Worm (Caenorhabditis elegans): ENCODE measurements around the gene pitr-5.

The pitr-5 gene

ce11 chrV:7216016-7216415 is 31.4 kb downstream of the pitr-5 start:
- TF ChIP-seq eor-1 (tag; optimal IDR thresholded peaks at IDR 0.05), result no peak
- TF ChIP-seq pha-4 (tag; optimal IDR thresholded peaks at IDR 0.05), result no peak
- no peak for TF ChIP-seq nhr-11 (tag; optimal IDR thresholded peaks at IDR 0.05)
- no peak for TF ChIP-seq daf-12 (tag; optimal IDR thresholded peaks at IDR 0.05)
- TF ChIP-seq snpc-4 (tag; optimal IDR thresholded peaks at IDR 0.05), result peak; percentile 11
- peak; percentile 28 for TF ChIP-seq lin-15B (tag; optimal IDR thresholded peaks at IDR 0.05)
- no peak for TF ChIP-seq skn-1 (tag; optimal IDR thresholded peaks at IDR 0.05)
- TF ChIP-seq nfya-1 (tag; optimal IDR thresholded peaks at IDR 0.05; ENCODE audit: insufficient read depth), result peak; percentile 46
- peak; percentile 16 for TF ChIP-seq lin-39 (tag; optimal IDR thresholded peaks at IDR 0.05)
- TF ChIP-seq mml-1 (tag; optimal IDR thresholded peaks at IDR 0.05), result no peak
- no peak for TF ChIP-seq R02D3.7 (tag; optimal IDR thresholded peaks at IDR 0.05)
- no peak for TF ChIP-seq nhr-237 (tag; optimal IDR thresholded peaks at IDR 0.05)
- TF ChIP-seq ceh-9 (tag; optimal IDR thresholded peaks at IDR 0.05), result no peak
- TF ChIP-seq hmg-11 (tag; optimal IDR thresholded peaks at IDR 0.05), result peak; percentile 44
- TF ChIP-seq mdl-1 (tag; optimal IDR thresholded peaks at IDR 0.05), result no peak
- TF ChIP-seq fos-1 (tag; optimal IDR thresholded peaks at IDR 0.05), result no peak
- TF ChIP-seq sea-2 (GFP tag; optimal IDR thresholded peaks at IDR 0.05), result no peak
- no peak for TF ChIP-seq pqm-1 (tag; optimal IDR thresholded peaks at IDR 0.05)

ce11 chrV:7218988-7219387 is 34.3 kb downstream of the pitr-5 start, which contains the start of gene C13F10.5:
TSS of gene C13F10.5 (minus strand) at chrV:7219088.
- no peak for TF ChIP-seq nhr-12 (tag; optimal IDR thresholded peaks at IDR 0.05)
- no peak for TF ChIP-seq mml-1 (tag; optimal IDR thresholded peaks at IDR 0.05)
- TF ChIP-seq mdl-1 (tag; optimal IDR thresholded peaks at IDR 0.05), result no peak
- no peak for TF ChIP-seq nhr-77 (tag; optimal IDR thresholded peaks at IDR 0.05)
- no peak for TF ChIP-seq tbx-2 (tag; optimal IDR thresholded peaks at IDR 0.05)
- no peak for TF ChIP-seq jun-1 (tag; optimal IDR thresholded peaks at IDR 0.05)
- TF ChIP-seq fos-1 (tag; optimal IDR thresholded peaks at IDR 0.05), result no peak
- no peak for TF ChIP-seq ztf-4 (tag; optimal IDR thresholded peaks at IDR 0.05)

ce11 chrV:7220973-7221519 is 36.4 kb downstream of the pitr-5 start, which contains the start of the genes C13F10.8, C13F10.6 and kxd-1:
TSS of gene C13F10.8 (minus strand) at chrV:7221023.
TSS of gene C13F10.6 (minus strand) at chrV:7221039.
TSS of gene kxd-1 (plus strand) at chrV:7221469.
- TF ChIP-seq nhr-43 (tag; optimal IDR thresholded peaks at IDR 0.05; ENCODE audit: poor library complexity, severe bottlenecking) (no peak), nfya-1 (tag; optimal IDR thresholded peaks at IDR 0.05; ENCODE audit: insufficient read depth) (peak; percentile 6), hmg-11 (tag; optimal IDR thresholded peaks at IDR 0.05) (peak; percentile 28), nhr-23 (tag; optimal IDR thresholded peaks at IDR 0.05) (peak; percentile 3), ceh-28 (tag; optimal IDR thresholded peaks at IDR 0.05) (peak; percentile 9)

ce11 chrV:7223152-7223551 is 38.5 kb downstream of the pitr-5 start, which contains the start of gene C13F10.7:
TSS of gene C13F10.7 (minus strand) at chrV:7223252.
- TF ChIP-seq ZK546.5 (tag; optimal IDR thresholded peaks at IDR 0.05) (no peak), nhr-25 (tag; optimal IDR thresholded peaks at IDR 0.05) (no peak), fkh-2 (tag; optimal IDR thresholded peaks at IDR 0.05) (no peak), nhr-11 (tag; optimal IDR thresholded peaks at IDR 0.05) (no peak), fos-1 (tag; optimal IDR thresholded peaks at IDR 0.05) (no peak), daf-12 (tag; optimal IDR thresholded peaks at IDR 0.05) (no peak), ceh-82 (tag; optimal IDR thresholded peaks at IDR 0.05) (no peak), mdl-1 (tag; optimal IDR thresholded peaks at IDR 0.05) (no peak), eor-1 (tag; optimal IDR thresholded peaks at IDR 0.05) (no peak), ztf-11 (tag; optimal IDR thresholded peaks at IDR 0.05) (no peak)

- TF ChIP-seq elt-3 (tag; optimal IDR thresholded peaks at IDR 0.05), result no peak
- TF ChIP-seq unc-39 (tag; optimal IDR thresholded peaks at IDR 0.05), result no peak
- no peak for TF ChIP-seq nhr-11 (tag; optimal IDR thresholded peaks at IDR 0.05)
- no peak for TF ChIP-seq tbx-2 (tag; optimal IDR thresholded peaks at IDR 0.05)
- TF ChIP-seq lsy-12 (tag; optimal IDR thresholded peaks at IDR 0.05), result no peak
- no peak for TF ChIP-seq ama-1 (optimal IDR thresholded peaks at IDR 0.05)
- no peak for TF ChIP-seq lin-15B (tag; optimal IDR thresholded peaks at IDR 0.05)
- TF ChIP-seq daf-12 (tag; optimal IDR thresholded peaks at IDR 0.05), result no peak
- TF ChIP-seq snpc-4 (tag; optimal IDR thresholded peaks at IDR 0.05), result no peak
- TF ChIP-seq nhr-76 (tag; optimal IDR thresholded peaks at IDR 0.05), result no peak
- no peak for TF ChIP-seq unc-62 (GFP tag; optimal IDR thresholded peaks at IDR 0.05)
- TF ChIP-seq nhr-237 (tag; optimal IDR thresholded peaks at IDR 0.05), result no peak
- no peak for TF ChIP-seq aly-2 (tag; optimal IDR thresholded peaks at IDR 0.05)
- no peak for TF ChIP-seq ZK546.5 (tag; optimal IDR thresholded peaks at IDR 0.05)
- TF ChIP-seq ceh-28 (tag; optimal IDR thresholded peaks at IDR 0.05), result no peak
- no peak for TF ChIP-seq ztf-11 (tag; optimal IDR thresholded peaks at IDR 0.05)
- no peak for TF ChIP-seq nhr-67 (tag; optimal IDR thresholded peaks at IDR 0.05)
- peak; percentile 54 for TF ChIP-seq egl-5 (tag; optimal IDR thresholded peaks at IDR 0.05)
- no peak for TF ChIP-seq nhr-23 (tag; optimal IDR thresholded peaks at IDR 0.05)
- peak; percentile 29 for TF ChIP-seq nfya-1 (tag; optimal IDR thresholded peaks at IDR 0.05; ENCODE audit: insufficient read depth)
- TF ChIP-seq ceh-16 (tag; optimal IDR thresholded peaks at IDR 0.05), result no peak
- TF ChIP-seq lin-39 (tag; optimal IDR thresholded peaks at IDR 0.05), result peak; percentile 63
- no peak for TF ChIP-seq elt-2 (tag; optimal IDR thresholded peaks at IDR 0.05)
- TF ChIP-seq mdl-1 (tag; optimal IDR thresholded peaks at IDR 0.05), result no peak
- TF ChIP-seq R02D3.7 (tag; optimal IDR thresholded peaks at IDR 0.05), result no peak
- no peak for TF ChIP-seq nhr-28 (tag; optimal IDR thresholded peaks at IDR 0.05)
- TF ChIP-seq nhr-12 (tag; optimal IDR thresholded peaks at IDR 0.05), result no peak
- TF ChIP-seq ceh-9 (tag; optimal IDR thresholded peaks at IDR 0.05), result no peak
Measured at ce11 chrV:7223941-7224340, 39.3 kb downstream of the pitr-5 start, which contains the start of gene C13F10.1. TSS of gene C13F10.1 (plus strand) at chrV:7224078.
